Worm (Caenorhabditis elegans) whole organism, L2 larva: ENCODE measurements around the gene Y57A10C.8.
A peak's percentile ranks its signal among the peaks of the same experiment; 100 is the strongest.

ENCODE experiments used
- F13H6.1 ChIP-seq: sonication (generic microtip); optimal IDR thresholded peaks from 2 replicates; lab custom pipeline; 2016; ENCODE audit warnings: missing genetic modification characterization, missing compliant biosample characterization
- R02D3.7 ChIP-seq: fragments of 150-350 bp; optimal IDR thresholded peaks from 2 replicates; lab custom pipeline; 2014; ENCODE audit warnings: missing biosample characterization, missing genetic modification characterization
- ceh-82 ChIP-seq: fragments of 150-350 bp; optimal IDR thresholded peaks from 2 replicates; lab custom pipeline; 2014; ENCODE audit warnings: missing biosample characterization, missing genetic modification characterization
- elt-3 ChIP-seq: sonication (generic microtip); optimal IDR thresholded peaks from 2 replicates; lab custom pipeline; 2017; ENCODE audit warnings: missing biosample characterization, missing genetic modification characterization
- fos-1 ChIP-seq: fragments of 150-350 bp; optimal IDR thresholded peaks from 2 replicates; lab custom pipeline; 2014; ENCODE audit warnings: missing biosample characterization, missing genetic modification characterization
- lsy-2 ChIP-seq, 2 experiments: fragments of 150-350 bp in 1 of 2; sonication (generic microtip) in 1 of 2; optimal IDR thresholded peaks; 2 replicates each; lab custom pipeline; 2014 to 2017; ENCODE audit warnings: missing biosample characterization in 2 of 2, missing genetic modification characterization in 2 of 2
- nhr-11 ChIP-seq: fragments of 150-350 bp; optimal IDR thresholded peaks from 2 replicates; lab custom pipeline; 2014; ENCODE audit warnings: missing biosample characterization, missing genetic modification characterization
- nhr-129 ChIP-seq: fragments of 150-350 bp; optimal IDR thresholded peaks from 2 replicates; lab custom pipeline; 2014; ENCODE audit warnings: missing biosample characterization, missing genetic modification characterization
- unc-39 ChIP-seq: fragments of 150-350 bp; optimal IDR thresholded peaks from 2 replicates; lab custom pipeline; 2014; ENCODE audit warnings: missing biosample characterization, missing genetic modification characterization

ce11 chrII:12459422-12459821, 29.8 kb upstream of the Y57A10C.8 start, which contains the start of gene tag-281:
- TF ChIP-seq unc-39 (tag; lab: Kevin White, UChicago) (no peak), F13H6.1 (tag; lab: Kevin White, UChicago) (peak; percentile 74), ceh-82 (tag; lab: Kevin White, UChicago) (no peak), fos-1 (tag; lab: Kevin White, UChicago) (no peak), nhr-11 (tag; lab: Kevin White, UChicago) (no peak), R02D3.7 (tag; lab: Kevin White, UChicago) (peak; percentile 49), elt-3 (tag; lab: Kevin White, UChicago) (no peak), lsy-2 (tag; optimal IDR thresholded peaks at IDR 0.05; lab: Kevin White, UChicago) (peak; percentile 86 to 92), nhr-129 (tag; lab: Kevin White, UChicago) (peak; percentile 40)
